Fruit fly (Drosophila melanogaster) whole organism, embryonic: ENCODE measurements around the gene CG46458.

ENCODE experiments used
- Atf-2 ChIP-seq: fragments of 200-800 bp; sonication (Bioruptor generic); optimal IDR thresholded peaks from 2 replicates; lab custom pipeline; 2016; ENCODE audit warnings: missing biosample characterization, missing genetic modification characterization
- CG1024 ChIP-seq: fragments of 200-800 bp; sonication (Bioruptor generic); IDR thresholded peaks from 2 replicates; pipeline ENCODE4 v1.3.6; 2022; ENCODE audit warnings: missing biosample characterization, missing genetic modification characterization
- CG10543 ChIP-seq: fragments of 200-800 bp; sonication (Bioruptor generic); optimal IDR thresholded peaks from 3 replicates; lab custom pipeline; 2017; ENCODE audit warnings: missing biosample characterization, mild to moderate bottlenecking, missing genetic modification characterization, moderate library complexity
- CG10959 ChIP-seq: fragments of 200-800 bp; sonication (Bioruptor generic); IDR thresholded peaks from 2 replicates; pipeline ENCODE4 v1.3.6; 2022; ENCODE audit warnings: missing biosample characterization, missing genetic modification characterization
- CG11695 ChIP-seq: fragments of 200-800 bp; sonication (Bioruptor generic); IDR thresholded peaks from 3 replicates; pipeline ENCODE4 v1.3.6; 2022; ENCODE audit warnings: missing biosample characterization, missing genetic modification characterization
- CG11723 ChIP-seq: fragments of 200-800 bp; sonication (Bioruptor generic); optimal IDR thresholded peaks from 2 replicates; lab custom pipeline; 2017; ENCODE audit warnings: missing biosample characterization, mild to moderate bottlenecking, missing genetic modification characterization
- CG12236 ChIP-seq: fragments of 200-800 bp; sonication (Bioruptor generic); optimal IDR thresholded peaks from 2 replicates; lab custom pipeline; 2016; ENCODE audit warnings: missing biosample characterization, missing genetic modification characterization
- CG12299 ChIP-seq: fragments of 200-800 bp; sonication (Bioruptor generic); optimal IDR thresholded peaks from 2 replicates; lab custom pipeline; 2018; ENCODE audit warnings: missing biosample characterization, mild to moderate bottlenecking, missing genetic modification characterization
- CG13287 ChIP-seq: fragments of 200-800 bp; sonication (Bioruptor generic); IDR thresholded peaks from 2 replicates; pipeline ENCODE4 v1.3.6; 2022; ENCODE audit warnings: missing biosample characterization, missing genetic modification characterization; ENCODE audit not compliant: partially characterized antibody
- CG13296 ChIP-seq: fragments of 200-800 bp; sonication (Bioruptor generic); optimal IDR thresholded peaks from 3 replicates; lab custom pipeline; 2018; ENCODE audit warnings: missing biosample characterization, mild to moderate bottlenecking, missing genetic modification characterization
- CG13624 ChIP-seq: fragments of 200-800 bp; sonication (Bioruptor generic); optimal IDR thresholded peaks from 2 replicates; lab custom pipeline; 2016; ENCODE audit warnings: missing biosample characterization, missing genetic modification characterization
- CG14860 ChIP-seq: fragments of 200-800 bp; sonication (Bioruptor generic); IDR thresholded peaks from 3 replicates; pipeline ENCODE4 v1.3.6; 2022; ENCODE audit warnings: missing biosample characterization, missing genetic modification characterization; ENCODE audit not compliant: partially characterized antibody
- CG16863 ChIP-seq: fragments of 200-800 bp; sonication (Bioruptor generic); optimal IDR thresholded peaks from 3 replicates; lab custom pipeline; 2016; ENCODE audit warnings: missing biosample characterization, missing genetic modification characterization
- CG2120 ChIP-seq: fragments of 200-800 bp; sonication (Bioruptor generic); optimal IDR thresholded peaks from 3 replicates; lab custom pipeline; 2016; ENCODE audit warnings: missing biosample characterization, missing genetic modification characterization
- CG32767 ChIP-seq: fragments of 200-800 bp; sonication (Bioruptor generic); IDR thresholded peaks from 2 replicates; pipeline ENCODE4 v1.3.6; 2022; ENCODE audit warnings: missing biosample characterization, missing genetic modification characterization
- CG4730 ChIP-seq: fragments of 200-800 bp; sonication (Bioruptor generic); IDR thresholded peaks from 2 replicates; pipeline ENCODE4 v1.3.6; 2022; ENCODE audit warnings: missing biosample characterization, missing genetic modification characterization
- CG4820 ChIP-seq: fragments of 200-800 bp; sonication (Bioruptor generic); optimal IDR thresholded peaks from 3 replicates; lab custom pipeline; 2016; ENCODE audit warnings: missing biosample characterization, missing genetic modification characterization
- CG8388 ChIP-seq: fragments of 200-800 bp; sonication (Bioruptor generic); optimal IDR thresholded peaks from 2 replicates; lab custom pipeline; 2019; ENCODE audit warnings: missing biosample characterization, mild to moderate bottlenecking, missing genetic modification characterization, moderate library complexity
- CG9437 ChIP-seq: fragments of 200-800 bp; sonication (Bioruptor generic); optimal IDR thresholded peaks from 2 replicates; lab custom pipeline; 2018; ENCODE audit warnings: missing biosample characterization, mild to moderate bottlenecking, missing genetic modification characterization
- CG9876 ChIP-seq: fragments of 200-800 bp; sonication (Bioruptor generic); optimal IDR thresholded peaks from 2 replicates; lab custom pipeline; 2016; ENCODE audit warnings: missing biosample characterization, missing genetic modification characterization
- CkIIα-i1 ChIP-seq: fragments of 200-800 bp; sonication (Bioruptor generic); IDR thresholded peaks from 2 replicates; pipeline ENCODE4 v1.3.6; 2022; ENCODE audit warnings: missing biosample characterization, missing genetic modification characterization
- Fer1 ChIP-seq: fragments of 200-800 bp; sonication (Bioruptor generic); optimal IDR thresholded peaks from 2 replicates; lab custom pipeline; 2017; ENCODE audit warnings: missing biosample characterization, mild to moderate bottlenecking, missing genetic modification characterization
- Hr51 ChIP-seq, 2 experiments: fragments of 200-800 bp; sonication (Bioruptor generic); optimal IDR thresholded peaks; 2 replicates in 1 of 2; 3 replicates in 1 of 2; lab custom pipeline; 2016 to 2018; ENCODE audit warnings: missing biosample characterization in 2 of 2, missing genetic modification characterization in 2 of 2, mild to moderate bottlenecking in 1 of 2, moderate library complexity in 1 of 2
- Hsf ChIP-seq: fragments of 200-800 bp; sonication (Bioruptor generic); optimal IDR thresholded peaks from 3 replicates; lab custom pipeline; 2016; ENCODE audit warnings: missing biosample characterization, missing genetic modification characterization
- Jarid2 ChIP-seq: fragments of 200-800 bp; sonication (Bioruptor generic); optimal IDR thresholded peaks from 3 replicates; lab custom pipeline; 2017; ENCODE audit warnings: mild to moderate bottlenecking, missing biosample characterization, missing genetic modification reagents, missing genetic modification characterization
- Meics ChIP-seq: fragments of 200-800 bp; sonication (Bioruptor generic); optimal IDR thresholded peaks from 2 replicates; lab custom pipeline; 2017; ENCODE audit warnings: missing biosample characterization, mild to moderate bottlenecking, missing genetic modification characterization
- Neu2 ChIP-seq: fragments of 200-800 bp; sonication (Bioruptor generic); optimal IDR thresholded peaks from 3 replicates; lab custom pipeline; 2016; ENCODE audit warnings: missing biosample characterization, missing genetic modification characterization, borderline replicate concordance
- Nf-YB ChIP-seq: fragments of 200-800 bp; sonication (Bioruptor generic); optimal IDR thresholded peaks from 3 replicates; lab custom pipeline; 2019; ENCODE audit warnings: missing biosample characterization, mild to moderate bottlenecking, missing genetic modification characterization, moderate library complexity
- Nf-YC ChIP-seq: fragments of 200-800 bp; optimal IDR thresholded peaks from 3 replicates; lab custom pipeline; 2019; ENCODE audit warnings: missing biosample characterization, mild to moderate bottlenecking, missing genetic modification characterization, moderate library complexity
- NfI ChIP-seq: fragments of 200-800 bp; sonication (Bioruptor generic); optimal IDR thresholded peaks from 3 replicates; lab custom pipeline; 2018; ENCODE audit warnings: missing biosample characterization, mild to moderate bottlenecking, missing genetic modification characterization, moderate library complexity
- Pdp1 ChIP-seq, 2 experiments: fragments of 200-800 bp; sonication (Bioruptor generic); optimal IDR thresholded peaks; 3 replicates each; lab custom pipeline; 2016; ENCODE audit warnings: missing biosample characterization in 2 of 2, missing genetic modification characterization in 2 of 2, mild to moderate bottlenecking in 1 of 2, moderate library complexity in 1 of 2
- Sry-δ ChIP-seq: fragments of 200-800 bp; sonication (Bioruptor generic); optimal IDR thresholded peaks from 2 replicates; lab custom pipeline; 2016; ENCODE audit warnings: missing biosample characterization, missing genetic modification characterization
- TFAM ChIP-seq: fragments of 200-800 bp; sonication (Bioruptor generic); optimal IDR thresholded peaks from 2 replicates; lab custom pipeline; 2017; ENCODE audit warnings: missing biosample characterization, missing genetic modification characterization, inconsistent platforms
- az2 ChIP-seq: fragments of 200-800 bp; sonication (Bioruptor generic); optimal IDR thresholded peaks from 3 replicates; lab custom pipeline; 2016; ENCODE audit warnings: missing biosample characterization, missing genetic modification characterization
- bowl ChIP-seq: fragments of 200-800 bp; sonication (Bioruptor generic); IDR thresholded peaks from 2 replicates; pipeline ENCODE4 v1.3.6; 2022; ENCODE audit warnings: missing biosample characterization, missing genetic modification characterization
- disco-r ChIP-seq: fragments of 200-800 bp; sonication (Bioruptor generic); optimal IDR thresholded peaks from 2 replicates; lab custom pipeline; 2016; ENCODE audit warnings: missing biosample characterization, missing genetic modification characterization
- dm ChIP-seq: fragments of 200-800 bp; sonication (Bioruptor generic); optimal IDR thresholded peaks from 3 replicates; lab custom pipeline; 2016; ENCODE audit warnings: missing biosample characterization, missing genetic modification characterization
- fd3F ChIP-seq: fragments of 200-800 bp; sonication (Bioruptor generic); optimal IDR thresholded peaks from 2 replicates; lab custom pipeline; 2018; ENCODE audit warnings: missing biosample characterization, mild to moderate bottlenecking, missing genetic modification characterization, moderate library complexity
- gem ChIP-seq: fragments of 200-800 bp; sonication (Bioruptor generic); optimal IDR thresholded peaks from 2 replicates; lab custom pipeline; 2019; ENCODE audit warnings: missing biosample characterization, mild to moderate bottlenecking, missing genetic modification characterization, moderate library complexity
- gro ChIP-seq: fragments of 200-800 bp; sonication (Bioruptor generic); optimal IDR thresholded peaks from 2 replicates; lab custom pipeline; 2016; ENCODE audit warnings: missing biosample characterization, missing genetic modification characterization
- jigr1 ChIP-seq: fragments of 200-800 bp; sonication (Bioruptor generic); IDR thresholded peaks from 3 replicates; pipeline ENCODE4 v1.3.6; 2022; ENCODE audit warnings: missing biosample characterization, missing genetic modification characterization
- nerfin-1 ChIP-seq: fragments of 200-800 bp; sonication (Bioruptor generic); optimal IDR thresholded peaks from 3 replicates; lab custom pipeline; 2019; ENCODE audit warnings: missing biosample characterization, mild to moderate bottlenecking, missing genetic modification characterization, moderate library complexity
- onecut ChIP-seq: fragments of 200-800 bp; sonication (Bioruptor generic); IDR thresholded peaks from 2 replicates; pipeline ENCODE4 v1.3.6; 2022; ENCODE audit warnings: missing biosample characterization, missing genetic modification characterization
- pan ChIP-seq, 4 experiments: fragments of >200 bp in 3 of 4; fragments of 200-800 bp in 1 of 4; sonication (Bioruptor generic) in 1 of 4; optimal IDR thresholded peaks in 3 of 4; IDR thresholded peaks in 1 of 4; 2 replicates each; pipeline versions ENCODE4 v1.3.6 to Lab custom; 2017 to 2022; ENCODE audit warnings: missing biosample characterization in 2 of 4, missing genetic modification characterization in 2 of 4, mixed read lengths in 1 of 4
- peb ChIP-seq: fragments of 200-800 bp; sonication (Bioruptor generic); IDR thresholded peaks from 2 replicates; pipeline ENCODE4 v1.3.6; 2022; ENCODE audit warnings: missing biosample characterization, missing genetic modification characterization
- sisA ChIP-seq: fragments of 200-800 bp; sonication (Bioruptor generic); IDR thresholded peaks from 2 replicates; pipeline ENCODE4 v1.3.6; 2022; ENCODE audit warnings: missing biosample characterization, missing genetic modification characterization
- slp2 ChIP-seq: fragments of 200-800 bp; sonication (Bioruptor generic); optimal IDR thresholded peaks from 2 replicates; lab custom pipeline; 2016; ENCODE audit warnings: missing biosample characterization, missing genetic modification characterization
- stwl ChIP-seq: fragments of 200-800 bp; sonication (Bioruptor generic); optimal IDR thresholded peaks from 3 replicates; lab custom pipeline; 2018; ENCODE audit warnings: missing biosample characterization, mild to moderate bottlenecking, missing genetic modification characterization, moderate library complexity
- trh ChIP-seq: fragments of 200-800 bp; sonication (Bioruptor generic); optimal IDR thresholded peaks from 2 replicates; lab custom pipeline; 2016; ENCODE audit warnings: missing biosample characterization, missing genetic modification characterization
- zen2 ChIP-seq: fragments of 200-800 bp; sonication (Bioruptor generic); IDR thresholded peaks from 3 replicates; pipeline ENCODE4 v1.3.6; 2022; ENCODE audit warnings: missing biosample characterization, missing genetic modification characterization; ENCODE audit not compliant: partially characterized antibody

Gene CG46458

dm6 chr3R:6914396-6914795, 43.8 kb downstream of the CG46458 start (continued):
- TF ChIP-seq onecut (GFP tag; lab: Robert Waterston, UW) (peak; percentile 78), stwl (tag; lab: Kevin White, UChicago) (no peak), CG11723 (GFP tag; lab: Kevin White, UChicago) (peak; percentile 25), peb (GFP tag; lab: Robert Waterston, UW) (peak; percentile 57), bowl (no peak), Nf-YB (GFP tag; lab: Kevin White, UChicago) (peak; percentile 41), zen2 (GFP tag; lab: Robert Waterston, UW) (no peak), CG1024 (GFP tag; lab: Robert Waterston, UW) (peak; percentile 70), CkIIα-i1 (GFP tag; lab: Robert Waterston, UW) (no peak), Neu2 (peak; percentile 83), az2 (GFP tag; lab: Kevin White, UChicago) (peak; percentile 69), Jarid2 (peak; percentile 9), sisA (GFP tag; lab: Robert Waterston, UW) (peak; percentile 59), jigr1 (GFP tag; lab: Robert Waterston, UW) (peak; percentile 24; the same call in 1 of the 3 replicates), CG13624 (GFP tag; lab: Kevin White, UChicago) (peak; percentile 52), trh (GFP tag; lab: Kevin White, UChicago) (no peak), nerfin-1 (tag; lab: Kevin White, UChicago) (peak; percentile 75), TFAM (GFP tag; lab: Kevin White, UChicago) (peak; percentile 1), CG4820 (GFP tag; lab: Kevin White, UChicago) (peak; percentile 77), Hr51 (GFP tag; optimal IDR thresholded peaks at IDR 0.05; lab: Kevin White, UChicago) (peak; percentile 51 to 65), CG11695 (GFP tag; lab: Robert Waterston, UW) (peak; percentile 83), CG12236 (GFP tag; lab: Kevin White, UChicago) (peak; percentile 67), CG32767 (GFP tag; lab: Robert Waterston, UW) (no peak; the same call in 1 of the 2 replicates), CG16863 (GFP tag; lab: Kevin White, UChicago) (peak; percentile 50), CG2120 (GFP tag; lab: Kevin White, UChicago) (peak; percentile 51), fd3F (peak; percentile 25), CG9437 (GFP tag; lab: Kevin White, UChicago) (peak; percentile 4), CG10543 (peak; percentile 12), Hsf (GFP tag; lab: Kevin White, UChicago) (peak; percentile 59), gem (tag; lab: Kevin White, UChicago) (peak; percentile 81), CG8388 (peak; percentile 70), Atf-2 (GFP tag; lab: Kevin White, UChicago) (peak; percentile 70), Fer1 (GFP tag; lab: Kevin White, UChicago) (peak; percentile 67), disco-r (GFP tag; lab: Kevin White, UChicago) (peak; percentile 39), gro (GFP tag; lab: Kevin White, UChicago) (peak; percentile 72), Pdp1 (GFP tag; optimal IDR thresholded peaks at IDR 0.05; lab: Kevin White, UChicago) (peak; percentile 66 to 75), CG9876 (GFP tag; lab: Kevin White, UChicago) (peak; percentile 29), CG13287 (GFP tag; lab: Robert Waterston, UW) (no peak), CG4730 (GFP tag; lab: Robert Waterston, UW) (peak; percentile 64), pan (optimal IDR thresholded peaks at IDR 0.05; lab: Kevin White, UChicago) (no peak), pan (GFP tag; optimal IDR thresholded peaks at IDR 0.05 in 1 of 2, IDR thresholded peaks at IDR 0.05 in 1 of 2) (peak in 1 of 2 experiments; percentile 67), Nf-YC (peak; percentile 40), dm (GFP tag; lab: Kevin White, UChicago) (peak; percentile 28), CG10959 (GFP tag; lab: Robert Waterston, UW) (peak; percentile 87), slp2 (GFP tag; lab: Kevin White, UChicago) (peak; percentile 50), NfI (GFP tag; lab: Kevin White, UChicago) (peak; percentile 23), Sry-δ (peak; percentile 26), CG13296 (GFP tag; lab: Kevin White, UChicago) (peak; percentile 58), Meics (GFP tag; lab: Kevin White, UChicago) (peak; percentile 64), CG12299 (tag; lab: Kevin White, UChicago) (peak; percentile 45), CG14860 (GFP tag; lab: Robert Waterston, UW) (no peak)
